Worm (Caenorhabditis elegans): ENCODE data around the gene str-87.

Gene str-87

DNA sequence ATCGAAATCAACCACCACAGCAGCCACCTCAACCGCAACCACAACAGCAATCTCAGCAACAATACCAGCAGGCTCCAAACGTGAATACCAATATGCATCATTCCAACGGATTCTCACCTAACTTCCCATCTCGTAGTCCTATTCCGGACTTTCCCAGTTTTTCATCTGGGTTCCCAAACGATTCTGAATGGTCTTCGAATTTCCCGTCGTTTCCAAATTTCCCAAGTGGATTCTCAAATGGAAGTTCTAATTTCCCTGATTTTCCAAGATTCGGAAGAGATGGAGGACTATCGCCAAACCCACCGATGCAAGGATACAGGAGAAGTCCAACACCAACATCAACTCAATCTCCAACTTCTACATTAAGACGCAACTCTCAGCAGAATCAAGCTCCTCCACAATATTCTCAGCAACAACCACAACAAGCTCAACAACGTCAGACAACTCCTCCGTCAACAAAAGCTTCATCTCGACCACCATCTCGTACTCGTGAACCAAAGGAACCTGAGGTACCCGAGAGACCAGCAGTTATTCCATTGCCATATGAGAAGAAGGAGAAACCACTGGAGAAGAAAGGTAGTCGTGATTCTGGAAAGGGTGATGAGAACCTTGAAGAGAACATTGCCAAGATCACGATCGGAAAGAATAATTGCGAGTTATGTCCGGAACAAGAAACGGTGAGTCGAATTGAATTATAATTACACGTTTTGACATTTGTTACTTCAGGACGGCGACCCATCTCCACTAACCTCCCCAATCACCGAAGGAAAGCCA, 50.3 kb downstream of the str-87 start:
- TF ChIP-seq ZK546.5 (tag; optimal IDR thresholded peaks at IDR 0.05) (no peak), ama-1 (optimal IDR thresholded peaks at IDR 0.05) (peak; percentile 64), nhr-11 (tag; optimal IDR thresholded peaks at IDR 0.05) (no peak)

ce11 chrV:8936791-8937475, 51.1 kb downstream of the str-87 start:
- TF ChIP-seq ama-1 (optimal IDR thresholded peaks at IDR 0.05) (no peak), nfya-1 (tag; optimal IDR thresholded peaks at IDR 0.05; ENCODE audit: insufficient read depth) (peak; percentile 29), ceh-28 (tag; optimal IDR thresholded peaks at IDR 0.05) (peak; percentile 13), unc-39 (tag; optimal IDR thresholded peaks at IDR 0.05) (no peak), jun-1 (tag; optimal IDR thresholded peaks at IDR 0.05) (no peak), nhr-23 (tag; optimal IDR thresholded peaks at IDR 0.05) (peak; percentile 44), nhr-25 (tag; optimal IDR thresholded peaks at IDR 0.05) (peak; percentile 76), pqm-1 (tag; optimal IDR thresholded peaks at IDR 0.05) (peak; percentile 33), elt-2 (tag; optimal IDR thresholded peaks at IDR 0.05) (peak; percentile 67), nhr-28 (tag; optimal IDR thresholded peaks at IDR 0.05) (no peak)
